Fruit fly (Drosophila melanogaster): ENCODE measurements around the gene CG42359.
A peak's percentile ranks its signal among the peaks of the same experiment; 100 is the strongest.

The CG42359 gene

dm6 chr3R:19113836-19114235, 48.3 kb downstream of the CG42359 start (continued):
- TF ChIP-seq CG7928 (GFP tag; optimal IDR thresholded peaks at IDR 0.05) (no peak), slp2 (GFP tag; optimal IDR thresholded peaks at IDR 0.05) (peak; percentile 29), CrebB (tag; optimal IDR thresholded peaks at IDR 0.05) (no peak), CG2678 (tag; optimal IDR thresholded peaks at IDR 0.05) (peak; percentile 40), mld (GFP tag; IDR thresholded peaks at IDR 0.05; ENCODE audit: partially characterized antibody) (no peak), Hr51 (GFP tag; optimal IDR thresholded peaks at IDR 0.05) (peak in 1 of 2 experiments; percentile 36), CG8478 (optimal IDR thresholded peaks at IDR 0.05) (no peak), Mes4 (GFP tag; optimal IDR thresholded peaks at IDR 0.05) (no peak), Pdp1 (GFP tag; optimal IDR thresholded peaks at IDR 0.05) (peak; percentile 8 to 9), rib (GFP tag; IDR thresholded peaks at IDR 0.05) (no peak), CG7786 (GFP tag; optimal IDR thresholded peaks at IDR 0.05) (peak; percentile 7), slbo (GFP tag; IDR thresholded peaks at IDR 0.05) (no peak), salm (tag; optimal IDR thresholded peaks at IDR 0.05) (no peak), Drgx (GFP tag; IDR thresholded peaks at IDR 0.05) (peak; percentile 24; the same call in 1 of the 2 replicates), CG1233 (GFP tag; optimal IDR thresholded peaks at IDR 0.05) (no peak), gt (GFP tag; IDR thresholded peaks at IDR 0.05) (no peak), Scr (GFP tag; IDR thresholded peaks at IDR 0.05; ENCODE audit: partially characterized antibody) (0 out of 2 replicates have a peak, but pooled peaks have one; percentile 35), scrt (GFP tag; optimal IDR thresholded peaks at IDR 0.05) (no peak), CG8359 (GFP tag; optimal IDR thresholded peaks at IDR 0.05; ENCODE audit: borderline replicate concordance) (peak; percentile 22), Doc3 (GFP tag; IDR thresholded peaks at IDR 0.05; ENCODE audit: partially characterized antibody) (no peak), Atf-2 (GFP tag; optimal IDR thresholded peaks at IDR 0.05) (no peak), D19B (GFP tag; optimal IDR thresholded peaks at IDR 0.05) (peak; percentile 34), CG5953 (GFP tag; IDR thresholded peaks at IDR 0.05) (no peak), otp (GFP tag; IDR thresholded peaks at IDR 0.05) (no peak), CG16815 (GFP tag; optimal IDR thresholded peaks at IDR 0.05) (no peak), CG9932 (GFP tag; IDR thresholded peaks at IDR 0.05) (no peak), zfh2 (GFP tag; optimal IDR thresholded peaks at IDR 0.05) (no peak), Dref (GFP tag; IDR thresholded peaks at IDR 0.05) (no peak), fd96Cb (tag; optimal IDR thresholded peaks at IDR 0.05) (peak; percentile 63), row (GFP tag; IDR thresholded peaks at IDR 0.05) (peak; percentile 49; the same call in 2 of the 3 replicates), CG5180 (GFP tag; optimal IDR thresholded peaks at IDR 0.05) (no peak), CG8944 (GFP tag; optimal IDR thresholded peaks at IDR 0.05) (peak; percentile 33), CG13624 (GFP tag; optimal IDR thresholded peaks at IDR 0.05) (no peak), CG15479 (GFP tag; optimal IDR thresholded peaks at IDR 0.05) (no peak), peb (GFP tag; IDR thresholded peaks at IDR 0.05) (no peak; the same call in 1 of the 2 replicates), Bgb (GFP tag; IDR thresholded peaks at IDR 0.05; ENCODE audit: partially characterized antibody) (peak; percentile 31; the same call in 1 of the 2 replicates), schlank (tag; optimal IDR thresholded peaks at IDR 0.05) (no peak), HLH3B (GFP tag; IDR thresholded peaks at IDR 0.05) (no peak), CG1647 (GFP tag; optimal IDR thresholded peaks at IDR 0.05) (no peak), nmo (GFP tag; optimal IDR thresholded peaks at IDR 0.05) (peak; percentile 54), Med (GFP tag) (peak; percentile 70), Lim3 (GFP tag; IDR thresholded peaks at IDR 0.05) (no peak), emc (GFP tag; optimal IDR thresholded peaks at IDR 0.05) (no peak), ftz-f1 (GFP tag; optimal IDR thresholded peaks at IDR 0.05) (no peak), CG10321 (GFP tag; IDR thresholded peaks at IDR 0.05) (no peak), CG6813 (GFP tag; optimal IDR thresholded peaks at IDR 0.05) (no peak), Hr3 (GFP tag; optimal IDR thresholded peaks at IDR 0.05) (peak; percentile 25), Adf1 (GFP tag; IDR thresholded peaks at IDR 0.05) (no peak), zen (tag; optimal IDR thresholded peaks at IDR 0.05) (no peak), tap (tag; optimal IDR thresholded peaks at IDR 0.05) (no peak), CG10431 (GFP tag; optimal IDR thresholded peaks at IDR 0.05) (no peak)
